Fruit fly (Drosophila melanogaster) whole organism: ENCODE data around the gene CSN8.

ENCODE experiments used
- Dll ChIP-seq: fragments of >200 bp; optimal IDR thresholded peaks from 2 replicates; lab custom pipeline; 2017
- pan ChIP-seq: fragments of >200 bp; optimal IDR thresholded peaks from 2 replicates; lab custom pipeline; 2017

dm6 chr2L:8395996-8396699, 31.5 kb downstream of the CSN8 start, which contains the start of the genes Peritrophin-15a and CG13385:
- TF ChIP-seq Dll (lab: Kevin White, UChicago) (no peak), pan (lab: Kevin White, UChicago) (no peak)
